Worm (Caenorhabditis elegans) whole organism, young adult: ENCODE data around the gene sdz-16.

Experiments used
- D2030.7 ChIP-seq: fragments of 200-800 bp; sonication (Bioruptor generic); IDR thresholded peaks from 2 replicates; pipeline ENCODE4 v1.3.6; 2022; ENCODE audit warnings: missing genetic modification reagents, missing genetic modification characterization, missing compliant biosample characterization
- F33H1.4 ChIP-seq: fragments of 200-800 bp; sonication (Bioruptor generic); IDR thresholded peaks from 2 replicates; pipeline ENCODE4 v1.3.6; 2022; ENCODE audit warnings: missing genetic modification reagents, missing genetic modification characterization, missing compliant biosample characterization
- F39B2.1 ChIP-seq: fragments of 200-800 bp; sonication (Bioruptor generic); IDR thresholded peaks from 2 replicates; pipeline ENCODE4 v1.3.6; 2022; ENCODE audit warnings: missing genetic modification reagents, missing genetic modification characterization, missing compliant biosample characterization
- F52B5.7 ChIP-seq: sonication (generic microtip); optimal IDR thresholded peaks from 2 replicates; lab custom pipeline; 2016; ENCODE audit warnings: mild to moderate bottlenecking, missing genetic modification characterization, missing compliant biosample characterization
- F55B11.4 ChIP-seq: sonication (generic microtip); optimal IDR thresholded peaks from 2 replicates; lab custom pipeline; 2016; ENCODE audit warnings: missing compliant biosample characterization, missing genetic modification characterization, borderline replicate concordance; ENCODE audit not compliant: insufficient read depth
- Y56A3A.18 ChIP-seq: fragments of 200-800 bp; sonication (Bioruptor generic); IDR thresholded peaks from 2 replicates; pipeline ENCODE4 v1.3.6; 2022; ENCODE audit warnings: missing genetic modification reagents, missing genetic modification characterization, missing compliant biosample characterization
- aptf-3 ChIP-seq: fragments of 200-800 bp; sonication (Bioruptor generic); IDR thresholded peaks from 2 replicates; pipeline ENCODE4 v1.3.6; 2022; ENCODE audit warnings: missing genetic modification characterization, missing compliant biosample characterization
- attf-6 ChIP-seq: fragments of 200-800 bp; sonication (Bioruptor generic); IDR thresholded peaks from 2 replicates; pipeline ENCODE4 v1.3.6; 2022; ENCODE audit warnings: missing genetic modification reagents, missing genetic modification characterization, missing compliant biosample characterization
- ccch-3 ChIP-seq: fragments of 200-800 bp; sonication (Bioruptor generic); optimal IDR thresholded peaks from 2 replicates; lab custom pipeline; 2018; ENCODE audit warnings: mild to moderate bottlenecking, missing genetic modification characterization, missing compliant biosample characterization
- ceh-27 ChIP-seq: fragments of 200-800 bp; sonication (Bioruptor generic); optimal IDR thresholded peaks from 2 replicates; lab custom pipeline; 2018; ENCODE audit warnings: mild to moderate bottlenecking, missing genetic modification characterization, moderate library complexity, missing compliant biosample characterization
- ceh-40 ChIP-seq: fragments of 200-800 bp; sonication (Bioruptor generic); IDR thresholded peaks from 2 replicates; pipeline ENCODE4 v1.3.6; 2022; ENCODE audit warnings: missing genetic modification characterization, missing compliant biosample characterization
- ceh-79 ChIP-seq: sonication (generic microtip); optimal IDR thresholded peaks from 2 replicates; lab custom pipeline; 2017; ENCODE audit warnings: mild to moderate bottlenecking, missing genetic modification characterization, missing compliant biosample characterization
- chd-7 ChIP-seq: sonication (generic microtip); optimal IDR thresholded peaks from 2 replicates; lab custom pipeline; 2016; ENCODE audit warnings: mild to moderate bottlenecking, missing genetic modification characterization, moderate library complexity, missing compliant biosample characterization
- dox-1 ChIP-seq: fragments of 200-800 bp; sonication (Bioruptor generic); IDR thresholded peaks from 2 replicates; pipeline ENCODE4 v1.3.6; 2022; ENCODE audit warnings: missing genetic modification reagents, missing genetic modification characterization, missing compliant biosample characterization
- dpff-1 ChIP-seq: sonication (generic microtip); optimal IDR thresholded peaks from 2 replicates; lab custom pipeline; 2017; ENCODE audit warnings: mild to moderate bottlenecking, missing genetic modification characterization, missing compliant biosample characterization
- efl-1 ChIP-seq: fragments of 150-350 bp; optimal IDR thresholded peaks from 2 replicates; lab custom pipeline; 2014; ENCODE audit warnings: missing biosample characterization, missing genetic modification reagents, missing genetic modification characterization
- fkh-3 ChIP-seq: sonication (generic microtip); optimal IDR thresholded peaks from 2 replicates; lab custom pipeline; 2016; ENCODE audit warnings: mild to moderate bottlenecking, missing genetic modification characterization, missing compliant biosample characterization
- hmg-1.2 ChIP-seq: fragments of 200-800 bp; sonication (Bioruptor generic); IDR thresholded peaks from 2 replicates; pipeline ENCODE4 v1.3.6; 2022; ENCODE audit warnings: missing genetic modification reagents, missing genetic modification characterization, missing compliant biosample characterization
- hmg-20 ChIP-seq: fragments of 200-800 bp; sonication (Bioruptor generic); IDR thresholded peaks from 2 replicates; pipeline ENCODE4 v1.3.6; 2022; ENCODE audit warnings: missing genetic modification reagents, missing genetic modification characterization, missing compliant biosample characterization
- hsf-1 ChIP-seq: fragments of 200-800 bp; sonication (Bioruptor generic); IDR thresholded peaks from 2 replicates; pipeline ENCODE4 v1.3.6; 2022; ENCODE audit warnings: missing genetic modification reagents, missing genetic modification characterization, missing compliant biosample characterization
- let-526 ChIP-seq: fragments of 200-800 bp; sonication (Bioruptor generic); IDR thresholded peaks from 2 replicates; pipeline ENCODE4 v1.3.6; 2022; ENCODE audit warnings: missing genetic modification reagents, missing genetic modification characterization, missing compliant biosample characterization
- lsl-1 ChIP-seq: fragments of 200-800 bp; sonication (Bioruptor generic); optimal IDR thresholded peaks from 2 replicates; lab custom pipeline; 2018; ENCODE audit warnings: mild to moderate bottlenecking, missing genetic modification characterization, moderate library complexity, missing compliant biosample characterization
- nhr-90 ChIP-seq: sonication (generic microtip); optimal IDR thresholded peaks from 2 replicates; lab custom pipeline; 2016; ENCODE audit warnings: missing genotype, mild to moderate bottlenecking, missing genetic modification characterization, missing compliant biosample characterization
- rcor-1 ChIP-seq: fragments of 200-800 bp; sonication (Bioruptor generic); IDR thresholded peaks from 2 replicates; pipeline ENCODE4 v1.3.6; 2022; ENCODE audit warnings: missing genetic modification reagents, missing genetic modification characterization, missing compliant biosample characterization
- rec-8 ChIP-seq, 2 experiments: sonication (generic microtip); optimal IDR thresholded peaks; 2 replicates each; lab custom pipeline; 2016; ENCODE audit warnings: mild to moderate bottlenecking in 2 of 2, missing genetic modification characterization in 2 of 2, missing genetic modification reagents in 2 of 2, missing genotype in 2 of 2, missing biosample characterization in 1 of 2, missing compliant biosample characterization in 1 of 2, moderate library complexity in 1 of 2
- sdz-38 ChIP-seq: sonication (generic microtip); optimal IDR thresholded peaks from 2 replicates; lab custom pipeline; 2016; ENCODE audit warnings: missing genotype, missing genetic modification characterization, missing compliant biosample characterization
- snpc-1.1 ChIP-seq: sonication (generic microtip); optimal IDR thresholded peaks from 2 replicates; lab custom pipeline; 2017; ENCODE audit warnings: missing genetic modification characterization, mild to moderate bottlenecking, missing compliant biosample characterization, antibody characterized with exemption, moderate library complexity, missing genotype, missing genetic modification reagents; ENCODE audit not compliant: insufficient read depth
- snpc-3.4 ChIP-seq: sonication (generic microtip); optimal IDR thresholded peaks from 2 replicates; lab custom pipeline; 2017; ENCODE audit warnings: missing genetic modification characterization, mild to moderate bottlenecking, missing compliant biosample characterization, antibody characterized with exemption, moderate library complexity, missing genotype, missing genetic modification reagents
- ztf-18 ChIP-seq: sonication (generic microtip); optimal IDR thresholded peaks from 2 replicates; lab custom pipeline; 2016; ENCODE audit warnings: missing genotype, mild to moderate bottlenecking, missing genetic modification characterization, missing compliant biosample characterization
- ztf-25 ChIP-seq: fragments of 200-800 bp; sonication (Bioruptor generic); IDR thresholded peaks from 2 replicates; pipeline ENCODE4 v1.3.6; 2022; ENCODE audit warnings: missing genetic modification reagents, missing genetic modification characterization, missing compliant biosample characterization

The sdz-16 gene

ce11 chrV:17296443-17296842 is 31.3 kb downstream of the sdz-16 start (continued):
- no peak for TF ChIP-seq aptf-3 (GFP tag; lab: Robert Waterston, UW)
- no peak for TF ChIP-seq attf-6 (GFP tag; lab: Robert Waterston, UW)
- no peak for TF ChIP-seq hmg-20 (GFP tag; lab: Robert Waterston, UW)
- no peak for TF ChIP-seq ceh-79 (tag; lab: Kevin White, UChicago)

- TF ChIP-seq D2030.7 (GFP tag; lab: Robert Waterston, UW) (no peak), F52B5.7 (tag; lab: Kevin White, UChicago) (no peak), attf-6 (GFP tag; lab: Robert Waterston, UW) (no peak), efl-1 (no peak), ceh-27 (no peak), Y56A3A.18 (no peak), F33H1.4 (GFP tag; lab: Robert Waterston, UW) (no peak), lsl-1 (GFP tag; lab: Kevin White, UChicago) (no peak), ztf-25 (GFP tag; lab: Robert Waterston, UW) (no peak), let-526 (no peak), ccch-3 (no peak), chd-7 (tag; lab: Kevin White, UChicago) (no peak), nhr-90 (no peak), fkh-3 (tag; lab: Kevin White, UChicago) (no peak), rcor-1 (GFP tag; lab: Robert Waterston, UW) (no peak), dox-1 (GFP tag; lab: Robert Waterston, UW) (no peak), hsf-1 (GFP tag; lab: Robert Waterston, UW) (no peak), ztf-18 (tag; lab: Kevin White, UChicago) (no peak), F55B11.4 (no peak), ceh-40 (no peak)
- TF ChIP-seq, all 124 proteins: peak for 0
Observed at ce11 chrV:17292740-17293139, 35.0 kb downstream of the sdz-16 start.

- no peak for TF ChIP-seq hmg-1.2
- no peak for TF ChIP-seq sdz-38 (tag; lab: Kevin White, UChicago)
- no peak for TF ChIP-seq ccch-3
- no peak for TF ChIP-seq F39B2.1 (GFP tag; lab: Robert Waterston, UW)
- no peak for TF ChIP-seq dpff-1 (tag; lab: Kevin White, UChicago)
- TF ChIP-seq rec-8 (tag; optimal IDR thresholded peaks at IDR 0.05; lab: Kevin White, UChicago) = no peak
- TF ChIP-seq snpc-3.4 = no peak
- no peak for TF ChIP-seq snpc-1.1 (tag; lab: Kevin White, UChicago)
Observed at ce11 chrV:17284159-17284558, 43.6 kb downstream of the sdz-16 start.
